Worm (Caenorhabditis elegans) whole organism, mixed stage, embryonic: ENCODE measurements around the gene K08D8.5.
"Not testable (repeated sequence)": the region's sequence is repeated elsewhere in the genome, so short reads cannot be mapped to it uniquely, and the experiment has no call there.

Experiments used
- ceh-39 ChIP-seq: fragments of 150-350 bp; optimal IDR thresholded peaks from 2 replicates; lab custom pipeline; 2014; ENCODE audit warnings: missing biosample characterization, missing genetic modification characterization
- mep-1 ChIP-seq: fragments of 150-350 bp; optimal IDR thresholded peaks from 2 replicates; lab custom pipeline; 2017; ENCODE audit warnings: missing biosample characterization, missing genetic modification reagents, missing genetic modification characterization, inconsistent platforms
- nhr-28 ChIP-seq: fragments of 150-350 bp; optimal IDR thresholded peaks from 2 replicates; lab custom pipeline; 2014; ENCODE audit warnings: missing biosample characterization, missing genetic modification characterization
- unc-62 ChIP-seq: fragments of 150-350 bp; optimal IDR thresholded peaks from 2 replicates; lab custom pipeline; 2014; ENCODE audit warnings: missing biosample characterization, missing genetic modification reagents, missing genetic modification characterization
- zip-8 ChIP-seq: fragments of 150-350 bp; optimal IDR thresholded peaks from 2 replicates; lab custom pipeline; 2014; ENCODE audit warnings: missing biosample characterization, missing genetic modification characterization

ce11 chrIV:12875260-12875659 lies 36.7 kb downstream of the K08D8.5 start, which contains the start of gene ZK896.1:
- TF ChIP-seq unc-62; mep-1 (tag; lab: Kevin White, UChicago); nhr-28; zip-8 (tag; lab: Kevin White, UChicago); ceh-39 (tag; lab: Kevin White, UChicago): not testable (repeated sequence)
